Worm (Caenorhabditis elegans) whole organism, dauer: ENCODE results near the gene F13D12.5.
"Not testable (repeated sequence)": the region's sequence is repeated elsewhere in the genome, so short reads cannot be mapped to it uniquely, and the experiment has no call there.

Experiments used
- unc-62 ChIP-seq: sonication (generic microtip); optimal IDR thresholded peaks from 2 replicates; lab custom pipeline; 2017; ENCODE audit warnings: missing biosample characterization, missing genetic modification reagents, missing genetic modification characterization

Gene F13D12.5

ce11 chrII:11726470-11727106 lies at the start of gene F13D12.5:
F13D12.5 (plus strand) TSS chrII:11726814.
- TF ChIP-seq unc-62 (GFP tag; lab: Kevin White, UChicago): no peak

DNA sequence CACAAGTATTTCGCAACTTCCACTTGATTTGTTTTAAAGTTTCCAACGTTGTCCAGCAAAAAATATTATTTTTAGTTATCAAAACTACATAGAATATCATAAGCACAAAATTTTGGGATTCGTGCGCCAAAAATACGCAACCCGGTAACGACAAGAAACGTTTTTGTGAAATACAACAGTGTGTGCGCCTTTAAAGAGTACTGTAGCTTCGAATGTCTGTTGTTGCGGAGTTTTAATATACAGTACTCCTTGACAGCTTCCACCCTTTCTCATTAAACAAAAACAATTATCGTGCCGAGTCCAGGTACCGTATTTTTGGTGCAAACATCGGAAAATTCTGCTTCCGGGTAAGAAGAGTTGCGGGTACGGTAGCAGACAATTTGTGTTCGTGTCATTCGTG lies 46.4 kb upstream of the F13D12.5 start:
- TF ChIP-seq unc-62 (GFP tag; lab: Kevin White, UChicago): no peak

DNA sequence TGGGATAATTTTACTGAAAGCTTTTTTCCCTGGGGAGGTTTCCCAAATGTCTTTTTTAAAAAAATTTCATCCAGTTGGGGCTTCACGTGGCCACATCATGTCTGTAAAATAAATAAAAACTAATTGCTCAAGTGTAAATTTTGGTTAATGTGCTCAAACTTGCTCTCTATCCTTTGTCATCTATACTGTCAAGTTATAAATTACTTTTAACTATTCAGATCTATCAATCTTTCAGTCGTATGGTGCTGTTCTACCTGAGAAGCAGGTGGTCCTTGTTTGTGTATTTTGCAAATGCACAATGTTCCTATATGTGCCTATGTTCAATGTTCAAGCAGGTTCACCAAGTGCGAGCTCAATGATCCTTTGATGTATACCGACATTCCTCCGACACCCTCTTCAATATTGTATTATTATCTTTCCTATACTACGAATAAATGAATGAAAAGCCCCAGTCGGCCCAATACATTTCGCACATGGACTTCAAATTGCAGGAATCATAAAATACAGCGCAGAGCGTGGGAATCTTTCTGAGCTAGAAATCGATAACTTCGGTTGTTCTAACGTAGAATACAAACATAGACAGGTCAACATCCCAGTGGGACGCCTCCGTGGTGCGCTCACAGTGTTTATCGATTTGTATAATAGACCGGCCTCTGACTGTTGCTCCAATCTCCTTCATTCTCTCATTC lies 45.3 kb upstream of the F13D12.5 start, which contains the start of the genes sfxn-1.4 and C47D12.4:
sfxn-1.4 (minus strand) TSS at position 101 of the 689 bp plus-strand sequence.
C47D12.4 (plus strand) TSS at position 639 of the 689 bp plus-strand sequence.
- TF ChIP-seq unc-62 (GFP tag; lab: Kevin White, UChicago): no peak

DNA sequence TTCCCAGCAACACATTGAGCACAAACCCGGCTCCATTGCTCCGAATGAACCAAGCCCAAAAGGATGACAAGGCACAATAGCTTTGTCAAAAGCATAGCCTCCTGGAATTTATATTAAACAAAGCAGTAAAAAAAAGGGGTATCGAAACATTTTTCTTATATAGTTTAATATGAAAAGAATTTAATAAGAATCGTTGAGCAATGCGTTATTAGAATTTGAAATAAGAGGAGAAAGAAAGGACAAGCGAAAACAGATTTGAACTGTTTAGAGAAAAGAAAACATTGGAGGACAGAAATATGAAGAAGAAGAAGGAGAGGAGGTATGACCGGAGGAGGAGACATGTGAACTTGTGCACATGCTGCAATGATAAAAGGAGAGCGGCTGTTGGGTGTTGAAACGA lies 41.4 kb upstream of the F13D12.5 start, which contains the start of gene C47D12.5:
C47D12.5 (minus strand) TSS at position 101 of the 400 bp plus-strand sequence.
- TF ChIP-seq unc-62 (GFP tag; lab: Kevin White, UChicago): no peak

- no peak for TF ChIP-seq unc-62 (GFP tag; lab: Kevin White, UChicago)
These were observed 38.6 kb upstream of the F13D12.5 start for ce11 chrII:11688011-11688410.

- no peak for TF ChIP-seq unc-62 (GFP tag; lab: Kevin White, UChicago)
These were observed 38.0 kb upstream of the F13D12.5 start, which contains the start of gene kel-1 for ce11 chrII:11688643-11689042. kel-1 (plus strand) TSS chrII:11688943.

DNA sequence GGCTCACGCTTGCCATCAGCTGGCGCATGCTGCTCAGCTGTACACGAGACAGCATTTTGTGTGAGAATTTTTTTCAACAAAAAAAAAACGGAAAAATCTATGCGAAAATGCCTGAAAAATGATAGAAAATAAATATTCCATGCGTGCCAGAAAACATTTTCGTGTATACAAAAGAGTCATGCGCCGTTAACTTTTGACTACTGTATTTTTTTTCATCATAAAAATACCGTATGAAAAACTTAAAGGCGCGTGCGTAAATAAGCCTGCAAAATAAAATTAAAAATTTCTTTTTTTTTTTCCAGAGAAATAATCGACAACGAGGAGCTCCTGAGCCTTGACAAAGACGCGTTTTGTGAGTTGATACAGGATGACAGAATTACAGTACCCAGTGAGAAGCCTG lies 36.7 kb upstream of the F13D12.5 start:
- TF ChIP-seq unc-62 (GFP tag; lab: Kevin White, UChicago): no peak

ce11 chrII:11690868-11691267 lies 35.7 kb upstream of the F13D12.5 start:
- TF ChIP-seq unc-62 (GFP tag; lab: Kevin White, UChicago): no peak

ce11 chrII:11694432-11694831 lies 32.2 kb upstream of the F13D12.5 start:
- TF ChIP-seq unc-62 (GFP tag; lab: Kevin White, UChicago): no peak

DNA sequence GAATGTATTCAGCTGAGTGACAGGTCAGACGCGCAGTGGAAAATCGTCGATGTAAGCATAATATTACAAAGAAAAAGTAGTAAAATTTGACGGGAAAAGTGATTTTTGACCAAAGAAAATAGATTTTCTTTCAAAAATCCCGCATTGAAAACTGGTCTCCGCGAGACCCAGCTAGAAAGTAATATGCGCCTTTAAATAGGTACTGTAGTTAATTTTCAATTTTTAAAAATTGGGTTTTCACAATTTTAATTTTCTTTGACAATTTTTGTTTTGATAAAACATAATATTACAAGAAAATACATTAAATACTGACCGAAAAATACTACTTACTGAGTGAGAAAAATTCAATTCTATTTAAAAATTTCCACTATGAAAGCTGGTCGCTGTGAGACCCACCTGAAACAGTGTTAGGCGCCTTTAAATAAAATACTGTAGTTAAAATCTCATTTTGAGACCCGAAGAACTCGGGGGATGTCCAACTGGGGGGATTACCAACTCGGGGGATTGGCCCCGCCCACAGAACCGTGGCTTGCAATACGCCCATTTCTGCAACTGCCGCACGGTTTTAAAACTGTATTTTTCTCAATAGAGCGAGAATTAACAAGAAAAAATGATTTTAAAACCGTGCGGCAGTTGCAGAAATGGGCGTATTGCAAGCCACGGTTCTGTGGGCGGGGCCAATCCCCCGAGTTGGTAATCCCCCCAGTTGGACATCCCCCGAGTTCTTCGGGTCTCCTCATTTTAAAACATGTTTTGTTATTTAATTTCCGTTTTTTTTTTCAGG lies 31.3 kb upstream of the F13D12.5 start, which contains the start of gene tars-1:
tars-1 (minus strand) TSS at position 497 of the 784 bp plus-strand sequence.
- not testable (repeated sequence) for TF ChIP-seq unc-62 (GFP tag; lab: Kevin White, UChicago)

ce11 chrII:11695945-11696270 lies 30.7 kb upstream of the F13D12.5 start, which contains the start of gene xpf-1:
xpf-1 (plus strand) TSS chrII:11696171.
- TF ChIP-seq unc-62 (GFP tag; lab: Kevin White, UChicago): no peak

DNA sequence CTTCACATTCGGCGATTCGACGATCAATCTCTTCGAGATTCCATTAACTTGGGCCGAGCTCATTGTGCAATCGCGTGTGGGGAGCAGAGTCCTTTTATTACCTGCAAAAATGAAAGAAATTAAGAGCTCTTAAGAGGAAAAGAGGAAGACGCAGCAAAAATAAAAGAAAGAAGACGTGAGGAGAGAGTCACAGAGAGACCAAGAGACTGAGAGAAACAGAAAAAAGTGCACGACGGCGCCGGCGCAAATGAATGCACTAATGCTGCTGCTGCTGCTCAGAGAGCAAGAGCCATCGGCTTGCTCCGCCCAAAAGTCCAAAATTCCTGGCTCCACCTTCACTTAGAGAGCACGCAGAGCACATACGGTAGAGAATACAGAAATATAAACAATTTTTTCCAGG lies 26.4 kb upstream of the F13D12.5 start, which contains the start of gene inos-1:
inos-1 (minus strand) TSS at position 101 of the 400 bp plus-strand sequence.
- no peak for TF ChIP-seq unc-62 (GFP tag; lab: Kevin White, UChicago)

ce11 chrII:11700635-11701034 lies 26.0 kb upstream of the F13D12.5 start:
- no peak for TF ChIP-seq unc-62 (GFP tag; lab: Kevin White, UChicago)

DNA sequence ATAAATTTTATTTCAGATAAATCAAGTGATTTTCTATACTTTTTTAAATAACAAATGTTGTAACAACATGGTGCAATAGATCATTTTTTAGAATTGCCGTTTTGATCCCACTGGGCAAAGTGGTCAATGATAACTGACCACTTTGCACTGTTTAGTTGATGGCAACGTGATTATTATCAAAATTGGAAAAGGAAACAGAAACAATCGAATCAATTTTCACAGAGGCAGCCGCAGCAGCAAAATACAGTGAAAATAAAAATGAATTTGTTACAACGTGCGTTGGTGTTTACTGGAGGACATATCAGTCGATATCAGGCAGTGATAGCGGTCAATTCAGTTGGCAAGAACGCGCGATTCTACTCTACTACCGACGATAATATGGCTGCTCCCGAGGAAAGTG lies 20.8 kb upstream of the F13D12.5 start, which contains the start of gene VF13D12L.3:
VF13D12L.3 (plus strand) TSS at position 223 of the 400 bp plus-strand sequence.
- no peak for TF ChIP-seq unc-62 (GFP tag; lab: Kevin White, UChicago)

DNA sequence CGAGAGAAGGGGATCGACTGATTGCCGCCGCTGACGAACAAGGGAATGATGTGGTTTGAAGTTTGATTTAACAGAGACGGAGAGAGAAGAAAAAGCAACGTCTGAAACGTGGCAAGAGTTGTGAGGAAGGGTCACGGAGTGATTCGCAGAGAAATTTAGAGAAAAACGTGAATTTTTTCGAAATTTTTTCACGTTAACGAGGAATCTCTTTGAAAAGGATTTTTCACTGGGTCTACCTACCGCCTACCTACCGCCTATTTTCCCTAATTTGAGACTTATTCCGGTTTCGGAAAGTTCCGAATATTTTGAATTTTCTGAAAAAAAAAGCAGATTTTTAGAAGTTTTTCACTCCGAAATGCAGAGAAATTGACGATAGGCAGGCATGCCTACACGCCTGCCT lies 17.1 kb upstream of the F13D12.5 start, which contains the start of gene fcmt-1:
fcmt-1 (minus strand) TSS at position 101 of the 400 bp plus-strand sequence.
- TF ChIP-seq unc-62 (GFP tag; lab: Kevin White, UChicago): no peak
